Worm (Caenorhabditis elegans) whole organism, L4 larva: ENCODE measurements around the gene prx-5.

Source experiments
- Y48G9A.11 ChIP-seq: fragments of 200-800 bp; sonication (Bioruptor generic); IDR thresholded peaks from 2 replicates; pipeline ENCODE4 v1.3.6; 2022; ENCODE audit warnings: missing genetic modification reagents, missing genetic modification characterization, missing compliant biosample characterization
- ama-1 ChIP-seq: fragments of 150-350 bp; optimal IDR thresholded peaks from 2 replicates; lab custom pipeline; 2014; ENCODE audit warnings: inconsistent platforms, mixed read lengths
- ceh-62 ChIP-seq: sonication (generic microtip); optimal IDR thresholded peaks from 2 replicates; lab custom pipeline; 2017; ENCODE audit warnings: missing biosample characterization, missing genetic modification characterization
- ceh-82 ChIP-seq: sonication (generic microtip); optimal IDR thresholded peaks from 2 replicates; lab custom pipeline; 2017; ENCODE audit warnings: missing biosample characterization, missing genetic modification characterization
- fkh-10 ChIP-seq: fragments of 150-350 bp; optimal IDR thresholded peaks from 2 replicates; lab custom pipeline; 2014; ENCODE audit warnings: missing biosample characterization, missing genetic modification reagents, missing genetic modification characterization
- lin-39 ChIP-seq: fragments of 150-350 bp; optimal IDR thresholded peaks from 2 replicates; lab custom pipeline; 2014; ENCODE audit warnings: missing biosample characterization, missing genetic modification reagents, missing genetic modification characterization
- set-16 ChIP-seq: fragments of 200-800 bp; sonication (Bioruptor generic); IDR thresholded peaks from 2 replicates; pipeline ENCODE4 v1.3.6; 2022; ENCODE audit warnings: missing genetic modification reagents, missing genetic modification characterization, missing compliant biosample characterization
- zag-1 ChIP-seq: fragments of 150-350 bp; optimal IDR thresholded peaks from 2 replicates; lab custom pipeline; 2014; ENCODE audit warnings: missing biosample characterization, missing genetic modification characterization

DNA sequence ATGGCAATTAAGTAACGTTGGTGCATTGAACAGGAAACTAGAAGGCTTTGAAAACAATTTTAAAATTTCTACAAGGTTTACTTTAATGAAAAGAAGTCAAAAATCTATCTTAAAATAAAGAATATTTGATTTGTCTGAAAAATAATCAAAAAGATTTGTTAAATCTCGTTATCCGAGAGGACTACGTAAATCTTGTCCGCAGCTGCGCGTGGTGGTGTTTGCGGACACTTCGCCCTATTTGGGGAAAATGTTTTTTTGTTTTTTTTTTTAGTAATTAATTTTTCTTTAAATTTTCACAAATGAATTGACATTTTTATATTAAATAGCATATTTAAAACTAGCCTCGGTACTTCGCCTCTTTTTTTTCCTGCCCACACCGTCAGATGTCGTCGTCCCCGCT, 20.7 kb upstream of the prx-5 start:
- no peak for TF ChIP-seq ceh-62
- TF ChIP-seq zag-1 (tag; lab: Kevin White, UChicago): no peak
- no peak for TF ChIP-seq fkh-10 (GFP tag; lab: Kevin White, UChicago)
- no peak for TF ChIP-seq ceh-82 (tag; lab: Kevin White, UChicago)
- TF ChIP-seq ama-1: no peak
- no peak for TF ChIP-seq lin-39 (tag; lab: Kevin White, UChicago)
- no peak for TF ChIP-seq Y48G9A.11 (GFP tag; lab: Robert Waterston, UW)
- TF ChIP-seq set-16 (GFP tag; lab: Robert Waterston, UW): no peak
